Worm (Caenorhabditis elegans) whole organism, midembryonic: Measurements from ENCODE around the gene F17E9.16.

Experiments used
- T22C8.4 ChIP-seq: fragments of 200-800 bp; sonication (Bioruptor generic); IDR thresholded peaks from 2 replicates; pipeline ENCODE4 v1.3.6; 2022; ENCODE audit warnings: missing genetic modification characterization, missing compliant biosample characterization
- klf-2 ChIP-seq: fragments of 200-800 bp; sonication (Bioruptor generic); conservative IDR thresholded peaks from 2 replicates; pipeline ENCODE4 v1.3.6; 2022; ENCODE audit warnings: missing genetic modification reagents, missing genetic modification characterization, missing compliant biosample characterization
- ref-1 ChIP-seq: fragments of 200-800 bp; sonication (Bioruptor generic); conservative IDR thresholded peaks from 2 replicates; pipeline ENCODE4 v1.3.6; 2022; ENCODE audit warnings: missing genetic modification reagents, missing genetic modification characterization, missing compliant biosample characterization
- ztf-23 ChIP-seq: fragments of 200-800 bp; sonication (Bioruptor generic); IDR thresholded peaks from 2 replicates; pipeline ENCODE4 v1.3.6; 2022; ENCODE audit warnings: missing genetic modification reagents, missing genetic modification characterization, missing compliant biosample characterization
- ztf-29 ChIP-seq: fragments of 200-800 bp; sonication (Bioruptor generic); IDR thresholded peaks from 2 replicates; pipeline ENCODE4 v1.3.6; 2022; ENCODE audit warnings: missing genetic modification reagents, missing genetic modification characterization, missing compliant biosample characterization

- TF ChIP-seq ztf-29 (GFP tag; lab: Robert Waterston, UW) (no peak), T22C8.4 (no peak), klf-2 (GFP tag; lab: Robert Waterston, UW) (no peak), ztf-23 (GFP tag; lab: Robert Waterston, UW) (no peak), ref-1 (no peak)
These were observed 40.0 kb upstream of the F17E9.16 start for ce11 chrIV:8312105-8312504.
